Fruit fly (Drosophila melanogaster): ENCODE results near the gene TfIIFalpha.

TfIIFalpha gene

dm6 chr3R:6404174-6404573 lies 23.9 kb downstream of the TfIIFalpha start (continued):
- TF ChIP-seq CG6683 (GFP tag; optimal IDR thresholded peaks at IDR 0.05) (no peak), CG12219 (GFP tag; optimal IDR thresholded peaks at IDR 0.05) (peak; percentile 73), ftz-f1 (GFP tag; optimal IDR thresholded peaks at IDR 0.05) (no peak), mld (GFP tag; IDR thresholded peaks at IDR 0.05; ENCODE audit: partially characterized antibody) (no peak), CG31365 (tag; optimal IDR thresholded peaks at IDR 0.05) (peak; percentile 26), gro (GFP tag; optimal IDR thresholded peaks at IDR 0.05) (peak; percentile 23), Nf-YB (GFP tag; optimal IDR thresholded peaks at IDR 0.05) (peak; percentile 46), CG8089 (GFP tag; optimal IDR thresholded peaks at IDR 0.05) (peak; percentile 48), CG34422 (GFP tag; IDR thresholded peaks at IDR 0.05) (no peak; the same call in none of the 3 replicates), CG10321 (GFP tag; IDR thresholded peaks at IDR 0.05) (no peak), CG17912 (GFP tag; optimal IDR thresholded peaks at IDR 0.05) (no peak), hth (optimal IDR thresholded peaks at IDR 0.05) (no peak), ab (GFP tag; optimal IDR thresholded peaks at IDR 0.05) (peak; percentile 43), eyg (GFP tag; optimal IDR thresholded peaks at IDR 0.05) (peak; percentile 28), CG3847 (GFP tag; IDR thresholded peaks at IDR 0.05) (peak; percentile 82), CG17568 (GFP tag; optimal IDR thresholded peaks at IDR 0.05) (peak; percentile 49), hbn (GFP tag; IDR thresholded peaks at IDR 0.05; ENCODE audit: partially characterized antibody) (no peak), H2.0 (GFP tag; IDR thresholded peaks at IDR 0.05) (peak; percentile 82), Lpt (GFP tag; optimal IDR thresholded peaks at IDR 0.05) (no peak), croc (GFP tag; conservative IDR thresholded peaks at IDR 0.05) (peak; percentile 68), CG17361 (GFP tag; IDR thresholded peaks at IDR 0.05) (peak; percentile 80), psq (GFP tag; optimal IDR thresholded peaks at IDR 0.05) (peak; percentile 33), CG10366 (GFP tag; IDR thresholded peaks at IDR 0.05) (peak; percentile 88), CG7745 (tag; optimal IDR thresholded peaks at IDR 0.05) (no peak), CG8281 (tag; optimal IDR thresholded peaks at IDR 0.05) (peak; percentile 24), CG42726 (GFP tag; IDR thresholded peaks at IDR 0.05; ENCODE audit: partially characterized antibody) (no peak), unpg (GFP tag; optimal IDR thresholded peaks at IDR 0.05) (peak; percentile 86), kah (GFP tag; optimal IDR thresholded peaks at IDR 0.05) (peak; percentile 3), Hsf (GFP tag; optimal IDR thresholded peaks at IDR 0.05) (peak; percentile 85), CG14860 (GFP tag; IDR thresholded peaks at IDR 0.05; ENCODE audit: partially characterized antibody) (no peak), CG4707 (GFP tag; optimal IDR thresholded peaks at IDR 0.05) (no peak), CG43689 (GFP tag; IDR thresholded peaks at IDR 0.05) (no peak), Usf (GFP tag; optimal IDR thresholded peaks at IDR 0.05) (no peak), CG9797 (GFP tag; optimal IDR thresholded peaks at IDR 0.05) (no peak), ken (GFP tag; IDR thresholded peaks at IDR 0.05) (peak; percentile 86), lbe (GFP tag; optimal IDR thresholded peaks at IDR 0.05) (peak; percentile 52), Sin3A (optimal IDR thresholded peaks at IDR 0.05) (no peak), knrl (GFP tag; IDR thresholded peaks at IDR 0.05; ENCODE audit: partially characterized antibody) (no peak), YL-1 (GFP tag; optimal IDR thresholded peaks at IDR 0.05) (no peak), CG11085 (GFP tag; IDR thresholded peaks at IDR 0.05) (peak; percentile 73), CG2202 (tag; optimal IDR thresholded peaks at IDR 0.05) (no peak), vfl (GFP tag; optimal IDR thresholded peaks at IDR 0.05) (no peak), phol (tag; optimal IDR thresholded peaks at IDR 0.05) (peak; percentile 82), pan (optimal IDR thresholded peaks at IDR 0.05) (no peak), pan (GFP tag; optimal IDR thresholded peaks at IDR 0.05 in 1 of 2, IDR thresholded peaks at IDR 0.05 in 1 of 2) (peak in 1 of 2 experiments; percentile 91), zen (tag; optimal IDR thresholded peaks at IDR 0.05) (peak; percentile 47), maf-S (GFP tag; optimal IDR thresholded peaks at IDR 0.05) (peak; percentile 68), btn (GFP tag; optimal IDR thresholded peaks at IDR 0.05) (peak; percentile 29), MTF-1 (GFP tag; optimal IDR thresholded peaks at IDR 0.05; ENCODE audit: borderline replicate concordance) (peak; percentile 56), wdn (GFP tag; IDR thresholded peaks at IDR 0.05) (peak; percentile 74), CG14710 (tag; optimal IDR thresholded peaks at IDR 0.05) (peak; percentile 60), CG3407 (GFP tag; optimal IDR thresholded peaks at IDR 0.05) (peak; percentile 75)

Measured in whole organism, embryonic.